Fruit fly (Drosophila melanogaster): ENCODE measurements around the gene CG6686.

- TF ChIP-seq CG8478 (optimal IDR thresholded peaks at IDR 0.05) = no peak
- no peak for TF ChIP-seq psq (optimal IDR thresholded peaks at IDR 0.05)
- peak; percentile 50 for TF ChIP-seq Dll (optimal IDR thresholded peaks at IDR 0.05)
- TF ChIP-seq pan (optimal IDR thresholded peaks at IDR 0.05) = no peak
- TF ChIP-seq EcR (GFP tag; optimal IDR thresholded peaks at IDR 0.05) = no peak
- no peak for TF ChIP-seq usp (GFP tag; optimal IDR thresholded peaks at IDR 0.05)
Measured at dm6 chr2L:12002922-12003791, 15.3 kb upstream of the CG6686 start.
